Worm (Caenorhabditis elegans) whole organism, young adult: Measurements from ENCODE around the gene grp-1.

Experiments used
- B0035.1 ChIP-seq: sonication (generic microtip); optimal IDR thresholded peaks from 2 replicates; lab custom pipeline; 2016; ENCODE audit warnings: missing genetic modification characterization, mild to moderate bottlenecking, missing compliant biosample characterization, missing genotype, missing genetic modification reagents
- C06A6.2 ChIP-seq: fragments of 200-800 bp; sonication (Bioruptor generic); conservative IDR thresholded peaks from 2 replicates; pipeline ENCODE4 v1.3.6; 2022; ENCODE audit warnings: missing genetic modification characterization, missing compliant biosample characterization
- F23B12.7 ChIP-seq: sonication (generic microtip); optimal IDR thresholded peaks from 2 replicates; lab custom pipeline; 2017; ENCODE audit warnings: missing genetic modification characterization, mild to moderate bottlenecking, missing compliant biosample characterization, antibody characterized with exemption, moderate library complexity; ENCODE audit not compliant: insufficient read depth
- F33H1.4 ChIP-seq: fragments of 200-800 bp; sonication (Bioruptor generic); IDR thresholded peaks from 2 replicates; pipeline ENCODE4 v1.3.6; 2022; ENCODE audit warnings: missing genetic modification reagents, missing genetic modification characterization, missing compliant biosample characterization
- F37B4.10 ChIP-seq: fragments of 200-800 bp; sonication (Bioruptor generic); IDR thresholded peaks from 2 replicates; pipeline ENCODE4 v1.3.6; 2022; ENCODE audit warnings: missing genetic modification characterization, missing compliant biosample characterization
- F49E8.2 ChIP-seq: sonication (generic microtip); optimal IDR thresholded peaks from 3 replicates; lab custom pipeline; 2017; ENCODE audit warnings: missing genetic modification characterization, mild to moderate bottlenecking, missing compliant biosample characterization, antibody characterized with exemption, moderate library complexity; ENCODE audit not compliant: insufficient read depth
- F55B11.4 ChIP-seq: sonication (generic microtip); optimal IDR thresholded peaks from 2 replicates; lab custom pipeline; 2016; ENCODE audit warnings: missing compliant biosample characterization, missing genetic modification characterization, borderline replicate concordance; ENCODE audit not compliant: insufficient read depth
- K12H6.12 ChIP-seq: fragments of 200-800 bp; sonication (Bioruptor generic); optimal IDR thresholded peaks from 2 replicates; lab custom pipeline; 2018; ENCODE audit warnings: mild to moderate bottlenecking, missing genetic modification characterization, missing compliant biosample characterization
- aptf-3 ChIP-seq: fragments of 200-800 bp; sonication (Bioruptor generic); IDR thresholded peaks from 2 replicates; pipeline ENCODE4 v1.3.6; 2022; ENCODE audit warnings: missing genetic modification characterization, missing compliant biosample characterization
- atf-7 ChIP-seq: sonication (generic microtip); optimal IDR thresholded peaks from 2 replicates; lab custom pipeline; 2017; ENCODE audit warnings: mild to moderate bottlenecking, missing genetic modification characterization, missing compliant biosample characterization
- attf-5 ChIP-seq: fragments of 200-800 bp; sonication (Bioruptor generic); optimal IDR thresholded peaks from 2 replicates; lab custom pipeline; 2018; ENCODE audit warnings: mild to moderate bottlenecking, missing genetic modification characterization, missing compliant biosample characterization
- attf-6 ChIP-seq: fragments of 200-800 bp; sonication (Bioruptor generic); IDR thresholded peaks from 2 replicates; pipeline ENCODE4 v1.3.6; 2022; ENCODE audit warnings: missing genetic modification reagents, missing genetic modification characterization, missing compliant biosample characterization
- cebp-1 ChIP-seq, 2 experiments: fragments of 200-800 bp in 1 of 2; sonication (Bioruptor generic) in 1 of 2; sonication (generic microtip) in 1 of 2; IDR thresholded peaks in 1 of 2; optimal IDR thresholded peaks in 1 of 2; 2 replicates each; pipeline versions ENCODE4 v1.3.6 to Lab custom; 2017 to 2022; ENCODE audit warnings: missing compliant biosample characterization in 2 of 2, missing genetic modification characterization in 2 of 2, mild to moderate bottlenecking in 1 of 2, missing genetic modification reagents in 1 of 2, moderate library complexity in 1 of 2
- ceh-27 ChIP-seq: fragments of 200-800 bp; sonication (Bioruptor generic); optimal IDR thresholded peaks from 2 replicates; lab custom pipeline; 2018; ENCODE audit warnings: mild to moderate bottlenecking, missing genetic modification characterization, moderate library complexity, missing compliant biosample characterization
- ceh-40 ChIP-seq: fragments of 200-800 bp; sonication (Bioruptor generic); IDR thresholded peaks from 2 replicates; pipeline ENCODE4 v1.3.6; 2022; ENCODE audit warnings: missing genetic modification characterization, missing compliant biosample characterization
- ceh-79 ChIP-seq: sonication (generic microtip); optimal IDR thresholded peaks from 2 replicates; lab custom pipeline; 2017; ENCODE audit warnings: mild to moderate bottlenecking, missing genetic modification characterization, missing compliant biosample characterization
- ceh-91 ChIP-seq: fragments of 200-800 bp; sonication (Bioruptor generic); IDR thresholded peaks from 2 replicates; pipeline ENCODE4 v1.3.6; 2022; ENCODE audit warnings: missing genetic modification reagents, missing genetic modification characterization, missing compliant biosample characterization
- chd-7 ChIP-seq: sonication (generic microtip); optimal IDR thresholded peaks from 2 replicates; lab custom pipeline; 2016; ENCODE audit warnings: mild to moderate bottlenecking, missing genetic modification characterization, moderate library complexity, missing compliant biosample characterization
- dox-1 ChIP-seq: fragments of 200-800 bp; sonication (Bioruptor generic); IDR thresholded peaks from 2 replicates; pipeline ENCODE4 v1.3.6; 2022; ENCODE audit warnings: missing genetic modification reagents, missing genetic modification characterization, missing compliant biosample characterization
- dpl-1 ChIP-seq: fragments of 150-350 bp; optimal IDR thresholded peaks from 2 replicates; lab custom pipeline; 2014; ENCODE audit warnings: missing biosample characterization, missing genetic modification reagents, missing genetic modification characterization
- efl-1 ChIP-seq: fragments of 150-350 bp; optimal IDR thresholded peaks from 2 replicates; lab custom pipeline; 2014; ENCODE audit warnings: missing biosample characterization, missing genetic modification reagents, missing genetic modification characterization
- egl-44 ChIP-seq: fragments of 200-800 bp; sonication (Bioruptor generic); IDR thresholded peaks from 2 replicates; pipeline ENCODE4 v1.3.6; 2022; ENCODE audit warnings: missing genetic modification reagents, missing genetic modification characterization, missing compliant biosample characterization
- ekl-4 ChIP-seq: fragments of 200-800 bp; sonication (Bioruptor generic); IDR thresholded peaks from 2 replicates; pipeline ENCODE4 v1.3.6; 2022; ENCODE audit warnings: missing genetic modification reagents, missing genetic modification characterization, missing compliant biosample characterization
- ets-4 ChIP-seq: fragments of 200-800 bp; sonication (Bioruptor generic); optimal IDR thresholded peaks from 2 replicates; lab custom pipeline; 2018; ENCODE audit warnings: mild to moderate bottlenecking, missing genetic modification characterization, missing compliant biosample characterization
- fkh-3 ChIP-seq: sonication (generic microtip); optimal IDR thresholded peaks from 2 replicates; lab custom pipeline; 2016; ENCODE audit warnings: mild to moderate bottlenecking, missing genetic modification characterization, missing compliant biosample characterization
- gei-17 ChIP-seq: fragments of 200-800 bp; sonication (Bioruptor generic); optimal IDR thresholded peaks from 2 replicates; lab custom pipeline; 2018; ENCODE audit warnings: mild to moderate bottlenecking, missing genetic modification characterization, missing compliant biosample characterization
- hmg-20 ChIP-seq: fragments of 200-800 bp; sonication (Bioruptor generic); IDR thresholded peaks from 2 replicates; pipeline ENCODE4 v1.3.6; 2022; ENCODE audit warnings: missing genetic modification reagents, missing genetic modification characterization, missing compliant biosample characterization
- hsf-1 ChIP-seq: fragments of 200-800 bp; sonication (Bioruptor generic); IDR thresholded peaks from 2 replicates; pipeline ENCODE4 v1.3.6; 2022; ENCODE audit warnings: missing genetic modification reagents, missing genetic modification characterization, missing compliant biosample characterization
- lag-1 ChIP-seq: fragments of 200-800 bp; sonication (Bioruptor generic); IDR thresholded peaks from 2 replicates; pipeline ENCODE4 v1.3.6; 2022; ENCODE audit warnings: missing genetic modification reagents, missing genetic modification characterization, missing compliant biosample characterization
- lin-35 ChIP-seq, 3 experiments: fragments of 150-350 bp in 2 of 3; sonication (generic microtip) in 1 of 3; optimal IDR thresholded peaks; 2 replicates each; lab custom pipeline; 2014 to 2018; ENCODE audit warnings: missing biosample characterization in 3 of 3, missing genetic modification characterization in 3 of 3, missing genetic modification reagents in 3 of 3
- lin-54 ChIP-seq: fragments of 200-800 bp; sonication (Bioruptor generic); optimal IDR thresholded peaks from 2 replicates; lab custom pipeline; 2018; ENCODE audit warnings: mild to moderate bottlenecking, missing genetic modification characterization, missing compliant biosample characterization
- madf-3 ChIP-seq: fragments of 200-800 bp; sonication (Bioruptor generic); IDR thresholded peaks from 2 replicates; pipeline ENCODE4 v1.3.6; 2022; ENCODE audit warnings: missing genetic modification reagents, missing genetic modification characterization, missing compliant biosample characterization
- madf-6 ChIP-seq: fragments of 200-800 bp; sonication (Bioruptor generic); IDR thresholded peaks from 2 replicates; pipeline ENCODE4 v1.3.6; 2022; ENCODE audit warnings: missing genetic modification reagents, missing genetic modification characterization, missing compliant biosample characterization
- mes-4 ChIP-seq: sonication (generic microtip); optimal IDR thresholded peaks from 2 replicates; lab custom pipeline; 2016; ENCODE audit warnings: missing genotype, missing genetic modification characterization, missing compliant biosample characterization
- nfya-2 ChIP-seq: fragments of 200-800 bp; sonication (Bioruptor generic); IDR thresholded peaks from 2 replicates; pipeline ENCODE4 v1.3.6; 2022; ENCODE audit warnings: missing genetic modification reagents, missing genetic modification characterization, missing compliant biosample characterization
- nfyb-1 ChIP-seq: fragments of 200-800 bp; sonication (Bioruptor generic); IDR thresholded peaks from 2 replicates; pipeline ENCODE4 v1.3.6; 2022; ENCODE audit warnings: missing genetic modification reagents, missing genetic modification characterization, missing compliant biosample characterization
- rcor-1 ChIP-seq: fragments of 200-800 bp; sonication (Bioruptor generic); IDR thresholded peaks from 2 replicates; pipeline ENCODE4 v1.3.6; 2022; ENCODE audit warnings: missing genetic modification reagents, missing genetic modification characterization, missing compliant biosample characterization
- rec-8 ChIP-seq, 2 experiments: sonication (generic microtip); optimal IDR thresholded peaks; 2 replicates each; lab custom pipeline; 2016; ENCODE audit warnings: mild to moderate bottlenecking in 2 of 2, missing genetic modification characterization in 2 of 2, missing genetic modification reagents in 2 of 2, missing genotype in 2 of 2, missing biosample characterization in 1 of 2, missing compliant biosample characterization in 1 of 2, moderate library complexity in 1 of 2
- rpc-1 ChIP-seq, 2 experiments: fragments of 150-350 bp in 1 of 2; sonication (generic microtip) in 1 of 2; optimal IDR thresholded peaks; 2 replicates each; lab custom pipeline; 2014 to 2018; ENCODE audit warnings: missing biosample characterization in 1 of 2, missing genetic modification characterization in 1 of 2, missing genetic modification reagents in 1 of 2, missing genotype in 1 of 2
- sdz-38 ChIP-seq: sonication (generic microtip); optimal IDR thresholded peaks from 2 replicates; lab custom pipeline; 2016; ENCODE audit warnings: missing genotype, missing genetic modification characterization, missing compliant biosample characterization
- snpc-3.4 ChIP-seq: sonication (generic microtip); optimal IDR thresholded peaks from 2 replicates; lab custom pipeline; 2017; ENCODE audit warnings: missing genetic modification characterization, mild to moderate bottlenecking, missing compliant biosample characterization, antibody characterized with exemption, moderate library complexity, missing genotype, missing genetic modification reagents
- sptf-2 ChIP-seq: fragments of 200-800 bp; sonication (Bioruptor generic); optimal IDR thresholded peaks from 2 replicates; lab custom pipeline; 2018; ENCODE audit warnings: mild to moderate bottlenecking, missing genetic modification characterization, missing compliant biosample characterization
- tlf-1 ChIP-seq: fragments of 200-800 bp; sonication (Bioruptor generic); optimal IDR thresholded peaks from 2 replicates; lab custom pipeline; 2018; ENCODE audit warnings: mild to moderate bottlenecking, missing genetic modification characterization, missing compliant biosample characterization
- unc-130 ChIP-seq: sonication (generic microtip); optimal IDR thresholded peaks from 2 replicates; lab custom pipeline; 2016; ENCODE audit warnings: missing genetic modification reagents, missing genetic modification characterization, missing compliant biosample characterization
- zim-3 ChIP-seq: sonication (generic microtip); optimal IDR thresholded peaks from 2 replicates; lab custom pipeline; 2017; ENCODE audit warnings: mild to moderate bottlenecking, missing genetic modification characterization, moderate library complexity, missing compliant biosample characterization
- ztf-25 ChIP-seq: fragments of 200-800 bp; sonication (Bioruptor generic); IDR thresholded peaks from 2 replicates; pipeline ENCODE4 v1.3.6; 2022; ENCODE audit warnings: missing genetic modification reagents, missing genetic modification characterization, missing compliant biosample characterization
- ztf-28 ChIP-seq: fragments of 200-800 bp; sonication (Bioruptor generic); IDR thresholded peaks from 2 replicates; pipeline ENCODE4 v1.3.6; 2022; ENCODE audit warnings: missing genetic modification reagents, missing genetic modification characterization, missing compliant biosample characterization

The grp-1 gene

ce11 chrIII:8043784-8044183 lies 41.7 kb upstream of the grp-1 start (continued):
- TF ChIP-seq ceh-91 = peak; percentile 93
- peak; percentile 67; the same call in 1 of the 2 replicates for TF ChIP-seq C06A6.2 (GFP tag; lab: Robert Waterston, UW)
- peak; percentile 99 for TF ChIP-seq F23B12.7 (tag; lab: Kevin White, UChicago)
- TF ChIP-seq attf-6 (GFP tag; lab: Robert Waterston, UW) = peak; percentile 82
- TF ChIP-seq F49E8.2 = peak; percentile 97
- peak; percentile 74 for TF ChIP-seq ets-4
- peak; percentile 96 for TF ChIP-seq lin-54 (GFP tag; lab: Kevin White, UChicago)
- TF ChIP-seq zim-3 (tag; lab: Kevin White, UChicago) = peak; percentile 99
- no peak for TF ChIP-seq lag-1 (GFP tag; lab: Robert Waterston, UW)
- TF ChIP-seq aptf-3 = peak; percentile 55; the same call in 1 of the 2 replicates
- TF ChIP-seq unc-130 (GFP tag; lab: Kevin White, UChicago) = peak; percentile 99
- peak; percentile 100 for TF ChIP-seq ztf-28 (GFP tag; lab: Robert Waterston, UW)
- TF ChIP-seq snpc-3.4 = peak; percentile 91
- peak; percentile 89 for TF ChIP-seq dpl-1 (GFP tag; lab: Kevin White, UChicago)
- TF ChIP-seq chd-7 (tag; lab: Kevin White, UChicago) = peak; percentile 95
- TF ChIP-seq efl-1 = peak; percentile 83
- peak; percentile 93 for TF ChIP-seq egl-44
- TF ChIP-seq gei-17 = no peak
- TF ChIP-seq F33H1.4 = peak; percentile 85
- peak; percentile 51 for TF ChIP-seq ceh-79
- no peak; the same call in none of the 2 replicates for TF ChIP-seq madf-6 (GFP tag; lab: Robert Waterston, UW)
- peak; percentile 100 for TF ChIP-seq attf-5 (GFP tag; lab: Kevin White, UChicago)
- TF ChIP-seq F37B4.10 (GFP tag; lab: Robert Waterston, UW) = peak; percentile 88; the same call in 1 of the 2 replicates
- no peak for TF ChIP-seq atf-7 (tag; lab: Kevin White, UChicago)
- TF ChIP-seq mes-4 (tag; lab: Kevin White, UChicago) = peak; percentile 52
- TF ChIP-seq hsf-1 (GFP tag; lab: Robert Waterston, UW) = peak; percentile 71
- no peak for TF ChIP-seq F55B11.4 (tag; lab: Kevin White, UChicago)
- peak; percentile 81 for TF ChIP-seq hmg-20
- TF ChIP-seq tlf-1 (GFP tag; lab: Kevin White, UChicago) = peak; percentile 93
- no peak for TF ChIP-seq fkh-3
- peak in 2 of 3 experiments; percentile 69 to 97 for TF ChIP-seq lin-35 (GFP tag; optimal IDR thresholded peaks at IDR 0.05; lab: Kevin White, UChicago)
- no peak; the same call in 1 of the 2 replicates for TF ChIP-seq nfyb-1
- no peak for TF ChIP-seq sdz-38 (tag; lab: Kevin White, UChicago)
- peak; percentile 96 for TF ChIP-seq madf-3 (GFP tag; lab: Robert Waterston, UW)
- peak; percentile 83 for TF ChIP-seq ceh-40 (GFP tag; lab: Robert Waterston, UW)
- peak; percentile 7 for TF ChIP-seq rpc-1 (optimal IDR thresholded peaks at IDR 0.05; lab: Kevin White, UChicago)
- peak; percentile 20 for TF ChIP-seq rpc-1 (tag; optimal IDR thresholded peaks at IDR 0.05; lab: Kevin White, UChicago)
- TF ChIP-seq dox-1 (GFP tag; lab: Robert Waterston, UW) = peak; percentile 99
- TF ChIP-seq ceh-27 (GFP tag; lab: Kevin White, UChicago) = peak; percentile 100
- peak; percentile 92 for TF ChIP-seq B0035.1 (tag; lab: Kevin White, UChicago)
- peak; percentile 97 for TF ChIP-seq rcor-1 (GFP tag; lab: Robert Waterston, UW)
- peak; percentile 96 for TF ChIP-seq sptf-2 (GFP tag; lab: Kevin White, UChicago)
- peak; percentile 93 for TF ChIP-seq ekl-4 (GFP tag; lab: Robert Waterston, UW)
- peak; percentile 96 for TF ChIP-seq cebp-1 (GFP tag; IDR thresholded peaks at IDR 0.05; lab: Robert Waterston, UW)
- peak; percentile 96 for TF ChIP-seq cebp-1 (tag; optimal IDR thresholded peaks at IDR 0.05; lab: Kevin White, UChicago)
- TF ChIP-seq K12H6.12 (tag; lab: Kevin White, UChicago) = peak; percentile 99
- no peak for TF ChIP-seq nfya-2
- peak; percentile 100 for TF ChIP-seq ztf-25 (GFP tag; lab: Robert Waterston, UW)
- peak; percentile 93 to 99 for TF ChIP-seq rec-8 (tag; optimal IDR thresholded peaks at IDR 0.05; lab: Kevin White, UChicago)
